Fruit fly (Drosophila melanogaster) whole organism, embryonic: ENCODE data around the gene Obp99d.

Experiments used
- CG17568 ChIP-seq: fragments of 200-800 bp; sonication (Bioruptor generic); optimal IDR thresholded peaks from 2 replicates; lab custom pipeline; 2018; ENCODE audit warnings: missing biosample characterization, mild to moderate bottlenecking, missing genetic modification characterization, moderate library complexity
- CG3838 ChIP-seq: fragments of 200-800 bp; sonication (Bioruptor generic); optimal IDR thresholded peaks from 3 replicates; lab custom pipeline; 2016; ENCODE audit warnings: missing biosample characterization, missing genetic modification characterization
- CG8359 ChIP-seq: fragments of 200-800 bp; sonication (Bioruptor generic); optimal IDR thresholded peaks from 2 replicates; lab custom pipeline; 2017; ENCODE audit warnings: missing biosample characterization, mild to moderate bottlenecking, missing genetic modification characterization, borderline replicate concordance
- CG8388 ChIP-seq: fragments of 200-800 bp; sonication (Bioruptor generic); optimal IDR thresholded peaks from 2 replicates; lab custom pipeline; 2019; ENCODE audit warnings: missing biosample characterization, mild to moderate bottlenecking, missing genetic modification characterization, moderate library complexity
- CG9215 ChIP-seq: fragments of 200-800 bp; sonication (Bioruptor generic); IDR thresholded peaks from 2 replicates; pipeline ENCODE4 v1.3.6; 2022; ENCODE audit warnings: missing biosample characterization, missing genetic modification characterization
- Mrtf ChIP-seq: fragments of 200-800 bp; sonication (Bioruptor generic); IDR thresholded peaks from 3 replicates; pipeline ENCODE4 v1.3.6; 2022; ENCODE audit warnings: missing biosample characterization, missing genetic modification characterization
- NC2α ChIP-seq: fragments of 200-800 bp; sonication (Bioruptor generic); optimal IDR thresholded peaks from 2 replicates; lab custom pipeline; 2016; ENCODE audit warnings: missing biosample characterization, missing genetic modification characterization
- Ssrp ChIP-seq: fragments of 200-800 bp; sonication (Bioruptor generic); optimal IDR thresholded peaks from 2 replicates; lab custom pipeline; 2018; ENCODE audit warnings: missing biosample characterization, mild to moderate bottlenecking, missing genetic modification characterization, moderate library complexity
- ap ChIP-seq: fragments of 200-800 bp; sonication (Bioruptor generic); IDR thresholded peaks from 2 replicates; pipeline ENCODE4 v1.3.6; 2022; ENCODE audit warnings: missing biosample characterization, missing genetic modification characterization
- danr ChIP-seq: fragments of 200-800 bp; sonication (Bioruptor generic); IDR thresholded peaks from 2 replicates; pipeline ENCODE4 v1.3.6; 2022; ENCODE audit warnings: missing biosample characterization, missing genetic modification characterization
- gcm2 ChIP-seq: fragments of 200-800 bp; sonication (Bioruptor generic); optimal IDR thresholded peaks from 2 replicates; lab custom pipeline; 2016; ENCODE audit warnings: missing biosample characterization, missing genetic modification characterization
- schlank ChIP-seq: fragments of 200-800 bp; sonication (Bioruptor generic); optimal IDR thresholded peaks from 2 replicates; lab custom pipeline; 2018; ENCODE audit warnings: missing biosample characterization, mild to moderate bottlenecking, missing genetic modification characterization

dm6 chr3R:29671060-29671707 lies 43.1 kb upstream of the Obp99d start, which contains the start of gene Obp99a:
- TF ChIP-seq danr (GFP tag; lab: Robert Waterston, UW) = no peak
- no peak for TF ChIP-seq CG9215 (GFP tag; lab: Robert Waterston, UW)
- TF ChIP-seq CG3838 (GFP tag; lab: Kevin White, UChicago) = no peak
- no peak for TF ChIP-seq NC2α
- no peak for TF ChIP-seq Ssrp (tag; lab: Kevin White, UChicago)
- no peak for TF ChIP-seq CG17568 (GFP tag; lab: Kevin White, UChicago)
- TF ChIP-seq Mrtf = no peak
- TF ChIP-seq ap (GFP tag; lab: Robert Waterston, UW) = no peak
- TF ChIP-seq gcm2 = no peak
- TF ChIP-seq schlank (tag; lab: Kevin White, UChicago) = no peak
- no peak for TF ChIP-seq CG8359 (GFP tag; lab: Kevin White, UChicago)
- no peak for TF ChIP-seq CG8388 (GFP tag; lab: Kevin White, UChicago)
